Fruit fly (Drosophila melanogaster): ENCODE results near the gene CG14969.

CG14969 gene

dm6 chr3L:3353297-3353696 is 18.5 kb upstream of the CG14969 start:
- TF ChIP-seq CG14050 (GFP tag; IDR thresholded peaks at IDR 0.05) (no peak), fu2 (GFP tag; optimal IDR thresholded peaks at IDR 0.05) (no peak), CG11723 (GFP tag; optimal IDR thresholded peaks at IDR 0.05) (no peak), jigr1 (GFP tag; IDR thresholded peaks at IDR 0.05) (no peak), CG15269 (tag; optimal IDR thresholded peaks at IDR 0.05) (no peak), Doc2 (GFP tag; IDR thresholded peaks at IDR 0.05) (no peak), Oaz (GFP tag; IDR thresholded peaks at IDR 0.05) (no peak), Hr78 (GFP tag; optimal IDR thresholded peaks at IDR 0.05) (peak in 1 of 2 experiments; percentile 90), CG2199 (GFP tag; IDR thresholded peaks at IDR 0.05) (no peak), vvl (GFP tag; IDR thresholded peaks at IDR 0.05) (peak; percentile 59; the same call in 1 of the 2 replicates), chinmo (GFP tag; IDR thresholded peaks at IDR 0.05; ENCODE audit: partially characterized antibody) (no peak), luna (GFP tag; optimal IDR thresholded peaks at IDR 0.05) (no peak), Dfd (GFP tag; optimal IDR thresholded peaks at IDR 0.05) (no peak), kni (GFP tag; optimal IDR thresholded peaks at IDR 0.05) (peak; percentile 42), ro (GFP tag; IDR thresholded peaks at IDR 0.05) (no peak), CG12071 (GFP tag; optimal IDR thresholded peaks at IDR 0.05) (no peak), oc (tag; optimal IDR thresholded peaks at IDR 0.05) (peak; percentile 74), CG3838 (GFP tag; optimal IDR thresholded peaks at IDR 0.05) (no peak), CG17802 (tag; optimal IDR thresholded peaks at IDR 0.05) (no peak), CG4617 (GFP tag; optimal IDR thresholded peaks at IDR 0.05; ENCODE audit: borderline replicate concordance) (no peak), HLH4C (GFP tag; IDR thresholded peaks at IDR 0.05; ENCODE audit: partially characterized antibody) (no peak)

dm6 chr3L:3352516-3352915 is 17.7 kb upstream of the CG14969 start:
- TF ChIP-seq CG9437 (GFP tag; optimal IDR thresholded peaks at IDR 0.05): no peak
- TF ChIP-seq CG31441 (GFP tag; IDR thresholded peaks at IDR 0.05): no peak
- no peak for TF ChIP-seq Oaz (GFP tag; IDR thresholded peaks at IDR 0.05)
- TF ChIP-seq CG17568 (GFP tag; optimal IDR thresholded peaks at IDR 0.05): no peak
- TF ChIP-seq CG13775 (GFP tag; optimal IDR thresholded peaks at IDR 0.05): no peak
- TF ChIP-seq ems (GFP tag; optimal IDR thresholded peaks at IDR 0.05): no peak
- TF ChIP-seq usp (GFP tag; optimal IDR thresholded peaks at IDR 0.05): no peak
- peak; percentile 53 for TF ChIP-seq CG4707 (GFP tag; optimal IDR thresholded peaks at IDR 0.05)
- TF ChIP-seq Ptx1 (GFP tag; IDR thresholded peaks at IDR 0.05): no peak
- no peak for TF ChIP-seq pita (GFP tag; optimal IDR thresholded peaks at IDR 0.05)
- TF ChIP-seq CG33557 (GFP tag; optimal IDR thresholded peaks at IDR 0.05): peak; percentile 23
- no peak for TF ChIP-seq dm (GFP tag; optimal IDR thresholded peaks at IDR 0.05)
- TF ChIP-seq MBD-R2 (GFP tag; IDR thresholded peaks at IDR 0.05): no peak
- no peak for TF ChIP-seq CG30020 (tag; optimal IDR thresholded peaks at IDR 0.05)
- TF ChIP-seq gem (tag; optimal IDR thresholded peaks at IDR 0.05): no peak
- no peak for TF ChIP-seq CG2202 (tag; optimal IDR thresholded peaks at IDR 0.05)
- no peak for TF ChIP-seq Ada2b (GFP tag; IDR thresholded peaks at IDR 0.05)
- TF ChIP-seq HLHmδ (GFP tag; optimal IDR thresholded peaks at IDR 0.05): no peak
- peak; percentile 94 for TF ChIP-seq Blimp-1 (GFP tag; optimal IDR thresholded peaks at IDR 0.05)
- TF ChIP-seq NfI (GFP tag; optimal IDR thresholded peaks at IDR 0.05): no peak
- TF ChIP-seq disco-r (GFP tag; optimal IDR thresholded peaks at IDR 0.05): no peak
- TF ChIP-seq Dip2 (GFP tag; IDR thresholded peaks at IDR 0.05): no peak
